Worm (Caenorhabditis elegans): ENCODE measurements around the gene tmc-1.

DNA sequence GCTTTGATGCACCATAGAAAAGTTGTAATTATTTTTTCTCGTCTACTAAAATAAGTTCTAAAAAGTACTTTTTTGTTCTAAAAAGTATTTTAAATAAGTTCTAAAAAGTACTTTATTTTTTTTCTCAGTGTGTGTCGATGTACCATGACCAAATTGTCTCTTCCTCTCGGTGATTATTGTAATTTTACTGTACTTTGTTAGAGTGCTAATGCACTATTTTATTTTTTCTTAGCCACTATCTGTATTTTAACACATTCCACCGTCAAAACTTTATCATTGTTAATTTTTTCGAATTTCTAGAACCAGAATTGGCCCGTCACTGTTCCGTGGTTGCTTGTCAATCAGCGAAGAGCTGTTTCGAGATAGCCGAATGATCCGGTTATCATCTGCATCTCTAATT lies 18.0 kb downstream of the tmc-1 start, which contains the start of gene hot-8:
- TF ChIP-seq dao-5 (tag; optimal IDR thresholded peaks at IDR 0.05), result no peak
- TF ChIP-seq him-1 (tag; optimal IDR thresholded peaks at IDR 0.05), result no peak

All from whole organism, L4/young adult.